Fruit fly (Drosophila melanogaster) whole organism, adult: Measurements from ENCODE around the gene CG3841.

Experiments used
- CG11617 ChIP-seq: fragments of 200-800 bp; sonication (Bioruptor generic); optimal IDR thresholded peaks from 2 replicates; lab custom pipeline; 2017; ENCODE audit warnings: mild to moderate bottlenecking, missing biosample characterization, missing genetic modification reagents, missing genetic modification characterization
- CG12768 ChIP-seq: fragments of 200-800 bp; sonication (Bioruptor generic); optimal IDR thresholded peaks from 2 replicates; lab custom pipeline; 2017; ENCODE audit warnings: missing biosample characterization, missing genetic modification characterization, mild to moderate bottlenecking, moderate library complexity, missing genetic modification reagents
- CG14711 ChIP-seq: fragments of 200-800 bp; sonication (Bioruptor generic); optimal IDR thresholded peaks from 2 replicates; lab custom pipeline; 2018; ENCODE audit warnings: missing biosample characterization, mild to moderate bottlenecking, missing genetic modification characterization, moderate library complexity
- CG1620 ChIP-seq: fragments of 200-800 bp; sonication (Bioruptor generic); optimal IDR thresholded peaks from 2 replicates; lab custom pipeline; 2016; ENCODE audit warnings: missing biosample characterization, missing genetic modification characterization
- CG33017 ChIP-seq: fragments of 200-800 bp; sonication (Bioruptor generic); optimal IDR thresholded peaks from 2 replicates; lab custom pipeline; 2018; ENCODE audit warnings: missing biosample characterization, mild to moderate bottlenecking, missing genetic modification characterization, moderate library complexity
- CG5204 ChIP-seq: fragments of 200-800 bp; sonication (Bioruptor generic); optimal IDR thresholded peaks from 2 replicates; lab custom pipeline; 2016; ENCODE audit warnings: missing biosample characterization, missing genetic modification characterization
- CG7045 ChIP-seq: fragments of 200-800 bp; sonication (Bioruptor generic); optimal IDR thresholded peaks from 2 replicates; lab custom pipeline; 2017; ENCODE audit warnings: missing biosample characterization, mild to moderate bottlenecking, missing genetic modification characterization
- CG7101 ChIP-seq: fragments of 200-800 bp; sonication (Bioruptor generic); optimal IDR thresholded peaks from 2 replicates; lab custom pipeline; 2018; ENCODE audit warnings: missing biosample characterization, mild to moderate bottlenecking, missing genetic modification characterization, moderate library complexity
- Clk ChIP-seq: fragments of 200-800 bp; sonication (Bioruptor generic); optimal IDR thresholded peaks from 2 replicates; lab custom pipeline; 2017; ENCODE audit warnings: missing biosample characterization, missing genetic modification characterization
- Crg-1 ChIP-seq: fragments of 200-800 bp; sonication (Bioruptor generic); optimal IDR thresholded peaks from 2 replicates; lab custom pipeline; 2016; ENCODE audit warnings: missing biosample characterization, missing genetic modification characterization
- Hr96 ChIP-seq: fragments of 200-800 bp; sonication (Bioruptor generic); optimal IDR thresholded peaks from 2 replicates; lab custom pipeline; 2016; ENCODE audit warnings: missing biosample characterization, missing genetic modification characterization
- Mnt ChIP-seq: fragments of 200-800 bp; sonication (Bioruptor generic); optimal IDR thresholded peaks from 2 replicates; lab custom pipeline; 2016; ENCODE audit warnings: missing biosample characterization, mild to moderate bottlenecking, missing genetic modification characterization
- bab1 ChIP-seq: fragments of 200-800 bp; sonication (Bioruptor generic); optimal IDR thresholded peaks from 3 replicates; lab custom pipeline; 2019; ENCODE audit warnings: missing biosample characterization, mild to moderate bottlenecking, missing genetic modification characterization, moderate library complexity
- cic ChIP-seq: fragments of 200-800 bp; sonication (Bioruptor generic); optimal IDR thresholded peaks from 2 replicates; lab custom pipeline; 2017; ENCODE audit warnings: missing biosample characterization, mild to moderate bottlenecking, missing genetic modification characterization, moderate library complexity
- cnc ChIP-seq, 2 experiments: fragments of >200 bp; optimal IDR thresholded peaks; 2 replicates each; lab custom pipeline; 2017
- kay ChIP-seq: fragments of 200-800 bp; sonication (Bioruptor generic); peaks from one replicate; lab custom pipeline; 2016; ENCODE audit warnings: missing biosample characterization, missing genetic modification characterization, borderline replicate concordance
- ovo ChIP-seq: fragments of 200-800 bp; sonication (Bioruptor generic); optimal IDR thresholded peaks from 2 replicates; lab custom pipeline; 2016; ENCODE audit warnings: missing biosample characterization, missing genetic modification characterization
- pad ChIP-seq: fragments of 200-800 bp; sonication (Bioruptor generic); optimal IDR thresholded peaks from 3 replicates; lab custom pipeline; 2017; ENCODE audit warnings: missing biosample characterization, missing genetic modification characterization, mild to moderate bottlenecking, moderate library complexity, missing genetic modification reagents
- tj ChIP-seq: fragments of 200-800 bp; sonication (Bioruptor generic); optimal IDR thresholded peaks from 3 replicates; lab custom pipeline; 2017; ENCODE audit warnings: missing biosample characterization, mild to moderate bottlenecking, missing genetic modification characterization, moderate library complexity
- toe ChIP-seq: fragments of 200-800 bp; sonication (Bioruptor generic); optimal IDR thresholded peaks from 2 replicates; lab custom pipeline; 2016; ENCODE audit warnings: missing biosample characterization, missing genetic modification characterization

CG3841 gene

dm6 chr2L:9589176-9589575 lies at the start of gene CG3841:
Gene CG3841, plus strand, starts transcription at chr2L:9589476.
- TF ChIP-seq toe, result no peak
- TF ChIP-seq CG33017 (tag; lab: Kevin White, UChicago), result no peak
- no peak for TF ChIP-seq Mnt (GFP tag; lab: Kevin White, UChicago)
- TF ChIP-seq Hr96, result no peak
- no peak for TF ChIP-seq CG7045 (GFP tag; lab: Kevin White, UChicago)
- no peak for TF ChIP-seq tj (GFP tag; lab: Kevin White, UChicago)
- TF ChIP-seq CG1620, result no peak
- TF ChIP-seq CG12768, result no peak
- no peak for TF ChIP-seq CG14711 (tag; lab: Kevin White, UChicago)
- no peak for TF ChIP-seq CG7101
- TF ChIP-seq pad (GFP tag; lab: Kevin White, UChicago), result no peak
- TF ChIP-seq ovo (GFP tag; lab: Kevin White, UChicago), result no peak
- no peak for TF ChIP-seq cic
- no peak for TF ChIP-seq cnc (optimal IDR thresholded peaks at IDR 0.05; lab: Kevin White, UChicago)
- TF ChIP-seq kay (GFP tag; lab: Kevin White, UChicago), result no peak
- no peak for TF ChIP-seq Clk (GFP tag; lab: Kevin White, UChicago)
- TF ChIP-seq bab1, result no peak

DNA sequence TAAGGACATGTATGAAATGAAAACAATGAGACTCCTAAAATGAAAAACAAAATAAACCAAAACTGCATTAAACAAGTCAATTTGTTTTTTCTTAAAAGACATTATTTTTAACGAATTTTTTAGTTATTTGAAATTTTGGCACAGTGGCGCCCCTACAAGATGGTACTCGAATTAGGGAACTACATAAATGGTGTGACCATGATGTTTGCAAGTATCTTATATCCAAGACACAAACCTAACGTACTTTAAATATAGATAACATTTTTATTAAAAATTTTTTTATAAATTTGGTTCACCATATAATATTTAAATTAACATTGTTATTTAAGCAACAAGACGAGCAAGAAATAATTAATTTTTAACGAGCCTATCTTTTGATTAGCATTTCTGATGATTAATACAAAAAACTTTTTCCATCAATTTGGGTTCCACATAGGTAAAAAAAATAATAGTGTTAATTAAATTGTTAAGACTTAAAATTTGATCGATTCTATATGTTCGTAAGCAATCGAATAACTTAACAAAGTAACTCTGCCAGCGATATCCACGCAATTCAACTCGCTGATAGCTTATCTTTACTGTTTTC lies 49.2 kb upstream of the CG3841 start, which contains the start of gene CG17855:
Gene CG17855 (plus strand): TSS at position 536 of the 586 bp plus-strand sequence.
- TF ChIP-seq cic, result no peak
- TF ChIP-seq bab1, result peak; percentile 40
- TF ChIP-seq CG14711 (tag; lab: Kevin White, UChicago), result peak; percentile 1

dm6 chr2L:9542578-9542977 lies 46.7 kb upstream of the CG3841 start, which contains the start of gene Cpr30B:
Gene Cpr30B, plus strand, starts transcription at chr2L:9542878.
- TF ChIP-seq CG7045 (GFP tag; lab: Kevin White, UChicago) (no peak), CG12768 (no peak), Clk (GFP tag; lab: Kevin White, UChicago) (no peak), tj (GFP tag; lab: Kevin White, UChicago) (no peak), ovo (GFP tag; lab: Kevin White, UChicago) (no peak), Hr96 (no peak), CG33017 (tag; lab: Kevin White, UChicago) (no peak), kay (GFP tag; lab: Kevin White, UChicago) (no peak)

DNA sequence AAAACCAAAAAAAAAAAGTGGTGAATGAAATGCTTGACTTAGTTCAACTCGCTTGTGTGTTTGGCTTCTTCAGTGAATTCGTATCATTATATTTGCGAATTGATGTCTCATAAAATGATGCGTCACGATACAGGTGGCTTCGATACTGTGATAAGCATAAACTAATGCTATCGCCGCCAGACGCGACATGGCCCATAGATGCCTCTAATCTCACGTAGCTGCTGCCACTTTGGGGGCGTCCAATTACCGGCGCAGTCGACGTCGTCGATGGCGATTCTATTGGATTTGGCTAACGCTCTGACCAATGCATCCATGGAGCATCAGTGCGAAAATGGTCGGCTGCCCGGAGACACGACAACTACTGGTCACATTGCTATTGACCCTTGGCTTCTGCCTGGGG lies 45.4 kb upstream of the CG3841 start, which contains the start of gene CG13113:
Gene CG13113 (plus strand): TSS at position 301 of the 400 bp plus-strand sequence.
- TF ChIP-seq CG7101 (no peak), Clk (GFP tag; lab: Kevin White, UChicago) (no peak), CG11617 (GFP tag; lab: Kevin White, UChicago) (no peak), Crg-1 (no peak), CG14711 (tag; lab: Kevin White, UChicago) (no peak), pad (GFP tag; lab: Kevin White, UChicago) (no peak)

DNA sequence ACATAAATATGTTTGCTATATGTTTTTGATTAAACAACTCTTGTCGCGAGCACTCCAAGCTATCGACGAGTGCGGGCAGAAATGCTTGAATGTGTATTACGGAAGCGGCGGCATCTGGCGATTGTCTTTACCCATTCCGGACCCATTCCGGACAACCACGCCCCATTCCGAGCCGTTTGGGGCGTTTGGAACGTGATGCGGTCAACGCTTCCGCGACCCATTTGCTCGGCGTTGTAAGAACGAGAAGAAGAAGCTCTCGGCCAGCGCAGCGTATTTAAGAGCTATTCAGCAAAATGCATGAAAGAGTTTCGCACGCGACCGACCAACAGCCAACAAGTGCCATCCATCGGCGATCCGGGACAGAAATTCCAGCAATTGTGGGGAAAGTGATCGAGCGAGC lies 43.8 kb upstream of the CG3841 start, which contains the start of gene CG13114:
Gene CG13114 (plus strand): TSS at position 301 of the 400 bp plus-strand sequence.
- TF ChIP-seq tj (GFP tag; lab: Kevin White, UChicago) (peak; percentile 88), kay (GFP tag; lab: Kevin White, UChicago) (no peak), CG1620 (no peak), CG7045 (GFP tag; lab: Kevin White, UChicago) (no peak), Hr96 (no peak), Crg-1 (no peak), bab1 (peak; percentile 41), Mnt (GFP tag; lab: Kevin White, UChicago) (no peak), ovo (GFP tag; lab: Kevin White, UChicago) (no peak), CG33017 (tag; lab: Kevin White, UChicago) (no peak), CG7101 (no peak), Clk (GFP tag; lab: Kevin White, UChicago) (no peak), pad (GFP tag; lab: Kevin White, UChicago) (no peak), toe (no peak)

- TF ChIP-seq pad (GFP tag; lab: Kevin White, UChicago) (no peak), toe (no peak), kay (GFP tag; lab: Kevin White, UChicago) (peak; percentile 75), ovo (GFP tag; lab: Kevin White, UChicago) (no peak), Hr96 (no peak), cic (no peak), CG1620 (no peak), cnc (optimal IDR thresholded peaks at IDR 0.05; lab: Kevin White, UChicago) (no peak), Crg-1 (no peak), Clk (GFP tag; lab: Kevin White, UChicago) (no peak), CG5204 (GFP tag; lab: Kevin White, UChicago) (peak; percentile 13), CG7101 (no peak), bab1 (no peak), CG14711 (tag; lab: Kevin White, UChicago) (no peak), Mnt (GFP tag; lab: Kevin White, UChicago) (peak; percentile 31), CG11617 (GFP tag; lab: Kevin White, UChicago) (no peak), CG12768 (no peak), tj (GFP tag; lab: Kevin White, UChicago) (no peak), CG7045 (GFP tag; lab: Kevin White, UChicago) (no peak), CG33017 (tag; lab: Kevin White, UChicago) (no peak)
These were observed 38.4 kb upstream of the CG3841 start for dm6 chr2L:9550880-9551279.

dm6 chr2L:9557858-9558257 lies 31.4 kb upstream of the CG3841 start:
- TF ChIP-seq CG7045 (GFP tag; lab: Kevin White, UChicago) (no peak), CG12768 (no peak), bab1 (no peak), pad (GFP tag; lab: Kevin White, UChicago) (no peak), Crg-1 (no peak), CG5204 (GFP tag; lab: Kevin White, UChicago) (no peak), ovo (GFP tag; lab: Kevin White, UChicago) (no peak), CG11617 (GFP tag; lab: Kevin White, UChicago) (no peak), cic (no peak)
